Fruit fly (Drosophila melanogaster): ENCODE data around the gene CG6138.

CG6138 gene

DNA sequence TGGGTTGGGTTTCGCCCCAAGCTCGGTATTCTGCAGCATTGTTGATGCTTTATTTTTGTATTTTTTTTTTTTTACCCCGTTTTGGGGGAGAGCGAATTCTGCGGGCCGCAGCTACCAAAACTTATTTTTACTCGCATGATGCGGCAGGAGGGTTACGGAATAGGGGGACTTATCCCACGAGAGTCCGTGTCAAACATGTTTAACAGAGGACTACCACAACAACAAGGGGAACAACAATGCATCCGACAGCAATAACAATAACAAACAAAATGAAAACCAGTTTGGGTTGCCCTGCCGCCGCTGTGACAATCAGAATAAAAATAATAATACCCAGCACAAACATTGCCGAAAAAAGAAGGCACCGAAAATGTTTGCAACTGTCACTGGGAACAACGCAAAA is 46.0 kb downstream of the CG6138 start:
- TF ChIP-seq CG2199 (GFP tag; IDR thresholded peaks at IDR 0.05), result 0 out of 3 replicates have a peak, but pooled peaks have one; percentile 23
- TF ChIP-seq CG5180 (GFP tag; optimal IDR thresholded peaks at IDR 0.05), result peak; percentile 49
- no peak for TF ChIP-seq dpn (GFP tag; optimal IDR thresholded peaks at IDR 0.05)
- TF ChIP-seq CG13894 (tag; optimal IDR thresholded peaks at IDR 0.05), result peak; percentile 37
- peak; percentile 15 for TF ChIP-seq Med (GFP tag)
- peak; percentile 74 for TF ChIP-seq CG4360 (GFP tag; IDR thresholded peaks at IDR 0.05)

DNA sequence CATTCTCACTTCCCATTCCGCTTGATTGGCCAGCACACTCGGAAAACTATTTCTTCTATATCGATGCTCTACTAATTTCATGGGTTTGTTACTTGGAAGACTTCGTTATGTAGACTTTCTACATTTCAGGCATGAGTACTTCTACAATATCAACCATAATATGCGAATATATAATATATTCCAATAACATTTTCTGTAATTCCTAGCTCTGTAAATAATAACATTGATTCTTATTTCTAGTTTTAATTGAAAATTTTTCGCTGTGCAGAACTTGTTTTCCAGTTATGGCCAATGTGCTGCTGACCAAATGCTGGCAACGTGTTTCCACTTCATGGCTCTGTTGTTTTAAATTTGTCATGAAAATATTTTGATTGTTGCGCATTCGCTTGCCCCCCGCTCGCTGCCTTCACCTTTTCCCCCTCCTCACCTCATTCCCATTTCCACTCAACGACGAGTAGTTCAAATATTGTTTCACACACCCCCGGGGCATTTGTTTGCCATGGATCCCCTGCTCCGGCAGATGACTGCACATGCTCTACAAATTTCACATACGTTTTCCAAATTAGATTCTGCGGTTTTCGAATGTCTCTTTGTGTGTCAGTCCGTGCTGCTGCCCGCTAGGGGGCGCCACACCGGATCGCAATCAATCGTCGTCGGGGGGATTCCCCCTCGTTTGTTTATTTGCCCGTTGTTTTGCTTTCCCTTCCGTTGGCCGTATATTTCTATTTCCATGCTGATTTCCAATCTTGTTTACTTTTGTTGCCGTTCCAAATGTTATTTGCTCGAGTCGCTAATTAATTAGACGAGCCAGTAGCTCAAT is 47.8 kb downstream of the CG6138 start:
- TF ChIP-seq pum (GFP tag; optimal IDR thresholded peaks at IDR 0.05) (no peak), CG14667 (GFP tag; IDR thresholded peaks at IDR 0.05) (no peak), ash1 (GFP tag; optimal IDR thresholded peaks at IDR 0.05) (no peak), CG8765 (GFP tag; IDR thresholded peaks at IDR 0.05) (no peak), gem (tag; optimal IDR thresholded peaks at IDR 0.05) (peak; percentile 27), CG6683 (GFP tag; optimal IDR thresholded peaks at IDR 0.05) (no peak), CG2889 (GFP tag; IDR thresholded peaks at IDR 0.05) (no peak), Fer1 (GFP tag; optimal IDR thresholded peaks at IDR 0.05) (no peak), CG3163 (GFP tag; optimal IDR thresholded peaks at IDR 0.05) (peak; percentile 8), CG10366 (GFP tag; IDR thresholded peaks at IDR 0.05) (no peak), odd (GFP tag; optimal IDR thresholded peaks at IDR 0.05) (peak; percentile 22), CG17328 (GFP tag; IDR thresholded peaks at IDR 0.05) (0 out of 2 replicates have a peak, but pooled peaks have one; percentile 41), fd64A (GFP tag; optimal IDR thresholded peaks at IDR 0.05) (peak; percentile 32), ind (GFP tag; optimal IDR thresholded peaks at IDR 0.05) (no peak), stwl (tag; optimal IDR thresholded peaks at IDR 0.05) (peak; percentile 37), ci (GFP tag; IDR thresholded peaks at IDR 0.05) (0 out of 3 replicates have a peak, but pooled peaks have one; percentile 50), Mrtf (GFP tag; IDR thresholded peaks at IDR 0.05) (peak; percentile 21; the same call in 1 of the 3 replicates), Pdp1 (GFP tag; optimal IDR thresholded peaks at IDR 0.05) (peak in 1 of 2 experiments; percentile 42), wdn (GFP tag; IDR thresholded peaks at IDR 0.05) (no peak), schlank (tag; optimal IDR thresholded peaks at IDR 0.05) (no peak), CG2875 (GFP tag; optimal IDR thresholded peaks at IDR 0.05) (peak; percentile 17), pros (GFP tag; optimal IDR thresholded peaks at IDR 0.05) (no peak), ranshi (GFP tag; IDR thresholded peaks at IDR 0.05) (no peak), Sry-β (GFP tag; optimal IDR thresholded peaks at IDR 0.05) (no peak), ara (GFP tag; IDR thresholded peaks at IDR 0.05) (peak; percentile 60), YL-1 (GFP tag; optimal IDR thresholded peaks at IDR 0.05) (no peak), CG4404 (GFP tag; IDR thresholded peaks at IDR 0.05) (no peak), en (GFP tag; optimal IDR thresholded peaks at IDR 0.05) (no peak), CG10654 (GFP tag; optimal IDR thresholded peaks at IDR 0.05) (no peak), CG6254 (GFP tag; optimal IDR thresholded peaks at IDR 0.05) (peak; percentile 22), Antp (GFP tag; optimal IDR thresholded peaks at IDR 0.05) (peak; percentile 28), CG11560 (tag; IDR thresholded peaks at IDR 0.05) (no peak), Elba2 (GFP tag; optimal IDR thresholded peaks at IDR 0.05) (no peak), CG18599 (GFP tag; optimal IDR thresholded peaks at IDR 0.05) (no peak), chinmo (GFP tag; IDR thresholded peaks at IDR 0.05; ENCODE audit: partially characterized antibody) (0 out of 4 replicates have a peak, but pooled peaks have one; percentile 30), CG32772 (GFP tag; IDR thresholded peaks at IDR 0.05) (no peak), CG2678 (tag; optimal IDR thresholded peaks at IDR 0.05) (peak; percentile 1), pzg (GFP tag; optimal IDR thresholded peaks at IDR 0.05) (no peak), CG3065 (GFP tag; optimal IDR thresholded peaks at IDR 0.05) (no peak), ato (GFP tag; IDR thresholded peaks at IDR 0.05; ENCODE audit: partially characterized antibody) (no peak), Mad (GFP tag; optimal IDR thresholded peaks at IDR 0.05) (no peak)

Measured in whole organism, embryonic.